Fruit fly (Drosophila melanogaster): ENCODE data around the gene CG12521.

DNA sequence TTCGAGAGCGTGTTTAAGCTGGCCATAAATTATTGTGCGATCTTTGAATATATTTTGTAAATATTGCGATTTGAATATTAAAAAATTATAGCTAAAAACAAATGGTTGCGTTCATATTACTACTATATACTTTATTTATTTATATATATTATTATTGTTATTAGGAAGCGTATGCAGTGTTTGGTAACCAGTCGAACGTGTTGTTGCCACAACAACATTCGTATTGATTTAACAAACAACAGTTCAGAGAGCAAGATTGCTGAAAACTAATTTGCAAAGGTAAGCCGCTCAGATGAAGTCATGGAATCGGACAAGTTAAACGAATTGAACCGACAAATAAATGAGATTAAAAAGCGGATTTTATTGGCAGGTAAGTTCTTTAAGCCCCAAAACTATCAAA, 33.5 kb upstream of the CG12521 start, which contains the start of gene CCDC151:
- TF ChIP-seq psq (optimal IDR thresholded peaks at IDR 0.05) (no peak), Myc (optimal IDR thresholded peaks at IDR 0.05) (no peak)
